Worm (Caenorhabditis elegans) whole organism, dauer: ENCODE results near the gene coa-1.

Experiments
- unc-62 ChIP-seq: sonication (generic microtip); optimal IDR thresholded peaks from 2 replicates; lab custom pipeline; 2017; ENCODE audit warnings: missing biosample characterization, missing genetic modification reagents, missing genetic modification characterization

coa-1 gene

DNA sequence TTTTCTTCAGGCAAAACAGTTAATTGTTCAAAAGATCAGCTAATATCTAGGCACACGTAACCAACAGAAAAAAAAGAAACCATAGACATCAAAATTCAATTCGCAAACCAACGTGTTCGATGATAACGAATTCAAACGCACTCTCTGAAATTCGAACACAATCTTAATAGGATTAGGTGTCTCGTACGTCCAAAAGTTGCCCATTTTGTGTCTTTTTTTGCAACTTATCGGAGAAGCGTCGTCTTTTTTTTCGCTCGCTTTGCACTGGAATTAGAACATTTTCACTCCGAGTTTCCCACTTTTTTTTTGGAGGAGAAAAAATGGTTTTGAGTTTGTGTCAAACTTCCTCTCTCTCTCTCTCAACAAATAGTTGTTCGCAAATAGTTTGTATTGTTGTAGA is 16.0 kb upstream of the coa-1 start:
- TF ChIP-seq unc-62 (GFP tag; lab: Kevin White, UChicago) = no peak

DNA sequence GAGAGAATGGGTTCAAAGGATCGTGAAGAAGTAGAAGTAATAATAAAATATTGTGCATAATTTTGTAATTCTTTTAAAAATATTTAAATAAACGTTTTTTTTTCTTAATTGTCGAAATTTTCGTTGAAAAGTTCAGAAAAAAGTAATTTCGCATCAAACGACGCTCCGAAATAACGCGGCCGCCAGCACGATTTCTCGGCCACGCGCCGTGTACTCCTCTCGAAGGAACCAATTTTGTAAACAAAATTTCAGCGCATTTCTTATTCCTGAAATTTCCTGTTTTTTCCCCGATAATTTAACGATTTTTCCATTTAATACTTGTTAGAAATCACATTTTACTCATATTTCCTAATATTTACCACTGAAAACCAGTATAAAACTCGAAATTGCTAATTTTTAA is 13.1 kb upstream of the coa-1 start, which contains the start of gene Y38C1AA.12:
Y38C1AA.12 (plus strand) TSS at position 211 of the 400 bp plus-strand sequence.
- no peak for TF ChIP-seq unc-62 (GFP tag; lab: Kevin White, UChicago)

DNA sequence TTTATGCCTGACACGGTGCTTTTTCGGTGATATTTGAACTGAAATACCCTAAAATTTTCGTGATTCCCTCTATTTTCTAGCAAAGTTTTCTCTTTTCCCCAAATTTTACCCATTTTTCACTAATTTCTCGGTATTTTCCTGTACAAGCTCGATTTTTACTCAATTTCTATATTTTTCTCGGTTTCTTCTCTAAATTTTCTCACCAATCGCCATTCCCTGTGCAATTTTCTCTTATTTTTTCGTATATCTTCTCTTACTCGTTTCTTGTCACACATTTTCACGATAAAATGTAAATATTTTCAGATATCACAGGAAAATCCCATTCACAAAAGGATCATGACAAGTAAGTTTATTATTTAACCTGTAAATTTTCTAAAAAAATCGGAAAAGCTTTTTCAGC is 10.7 kb upstream of the coa-1 start, which contains the start of gene csn-3:
csn-3 (plus strand) TSS at position 301 of the 400 bp plus-strand sequence.
- TF ChIP-seq unc-62 (GFP tag; lab: Kevin White, UChicago) = no peak

DNA sequence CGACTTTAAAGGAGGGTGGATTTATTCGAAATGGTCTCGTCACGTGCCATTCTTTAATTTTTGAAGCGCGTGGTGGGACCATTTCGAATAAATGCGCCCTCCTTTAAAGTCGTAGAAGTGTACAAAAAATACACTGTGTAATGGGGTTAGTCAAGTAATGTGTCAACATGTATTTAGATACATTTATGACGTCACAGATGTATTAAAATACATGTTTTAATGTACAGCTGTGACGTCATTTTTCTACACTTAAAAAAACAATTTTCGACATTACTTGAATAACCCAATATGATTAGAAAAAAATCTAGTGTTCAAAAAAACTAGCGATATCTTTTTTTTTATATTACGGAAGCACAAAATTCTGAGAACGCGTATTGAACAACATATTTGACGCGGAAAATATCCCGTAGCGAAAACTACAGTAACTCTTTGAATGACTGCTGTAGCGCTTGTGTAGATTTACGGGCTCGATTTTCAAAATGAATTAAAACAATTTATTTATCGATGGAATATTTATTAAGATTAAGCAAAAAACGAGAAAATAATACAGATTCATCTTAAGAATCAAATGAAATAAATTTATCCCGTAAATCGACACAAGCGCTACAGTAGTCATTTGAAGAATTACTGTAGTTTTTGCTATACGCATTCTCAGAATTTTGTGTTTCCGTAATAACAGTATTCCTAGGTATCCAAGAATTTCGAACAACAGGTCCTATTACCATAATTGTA is 2.0 kb upstream of the coa-1 start, which contains the start of gene gfrp-1:
gfrp-1 (plus strand) TSS at position 682 of the 732 bp plus-strand sequence.
- TF ChIP-seq unc-62 (GFP tag; lab: Kevin White, UChicago) = no peak

DNA sequence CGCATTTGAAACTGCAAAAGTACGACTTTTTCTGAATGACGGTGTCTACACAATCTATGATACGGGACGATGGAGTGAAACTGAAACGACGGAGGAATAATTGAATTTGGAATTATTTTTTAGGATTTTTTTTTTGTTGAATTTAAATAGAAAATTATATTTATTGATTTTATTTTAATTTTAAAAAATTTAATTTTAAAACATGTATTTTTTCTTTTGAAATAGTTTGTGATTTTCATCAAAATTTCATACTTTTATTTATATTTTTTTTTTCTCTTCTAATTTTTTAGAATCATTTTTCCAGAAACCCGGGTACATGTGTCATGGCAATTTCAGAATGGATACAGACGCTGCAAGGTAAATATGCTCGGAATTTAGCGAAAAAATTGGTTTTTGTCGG is 2.8 kb downstream of the coa-1 start, which contains the start of gene Y38C1AA.1:
Y38C1AA.1 (plus strand) TSS at position 301 of the 400 bp plus-strand sequence.
- no peak for TF ChIP-seq unc-62 (GFP tag; lab: Kevin White, UChicago)

DNA sequence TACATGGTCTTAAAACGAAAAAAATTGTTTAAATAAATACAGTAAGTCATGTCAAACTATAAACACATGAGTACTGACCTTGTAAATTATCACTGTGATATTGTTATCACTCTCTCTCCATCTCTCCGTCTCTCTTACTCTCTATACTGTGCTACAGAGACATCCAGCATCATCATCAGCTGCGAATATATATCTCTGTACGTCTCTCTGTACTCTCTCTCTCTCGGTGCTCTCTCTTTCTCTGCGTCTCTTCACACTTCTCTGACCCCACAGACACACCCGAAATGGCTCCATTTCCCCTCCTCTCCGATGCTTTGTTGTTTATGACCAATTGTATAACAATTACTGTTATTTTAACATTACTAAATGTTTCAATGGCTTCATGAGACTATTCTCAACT is 5.5 kb downstream of the coa-1 start:
- TF ChIP-seq unc-62 (GFP tag; lab: Kevin White, UChicago) = no peak

DNA sequence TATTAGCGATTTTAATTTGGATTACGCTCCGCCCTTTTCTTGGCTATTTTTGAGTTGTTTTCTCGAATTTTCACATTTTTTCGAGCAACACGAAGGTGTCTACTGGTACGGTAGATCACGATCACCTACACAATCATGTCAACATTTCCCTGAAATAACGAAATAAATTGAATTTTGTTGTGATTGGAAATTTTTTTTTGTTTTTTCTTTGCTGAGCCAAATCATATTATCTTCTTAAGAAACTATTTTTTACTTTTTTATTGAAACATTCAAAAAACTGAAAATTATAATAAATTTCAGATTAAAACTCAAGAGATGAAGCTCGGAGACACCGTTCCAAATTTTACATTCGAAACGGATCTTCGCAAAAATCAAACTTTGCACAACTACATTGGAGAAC is 13.2 kb downstream of the coa-1 start, which contains the start of gene prdx-6:
prdx-6 (plus strand) TSS at position 301 of the 400 bp plus-strand sequence.
- TF ChIP-seq unc-62 (GFP tag; lab: Kevin White, UChicago) = no peak

DNA sequence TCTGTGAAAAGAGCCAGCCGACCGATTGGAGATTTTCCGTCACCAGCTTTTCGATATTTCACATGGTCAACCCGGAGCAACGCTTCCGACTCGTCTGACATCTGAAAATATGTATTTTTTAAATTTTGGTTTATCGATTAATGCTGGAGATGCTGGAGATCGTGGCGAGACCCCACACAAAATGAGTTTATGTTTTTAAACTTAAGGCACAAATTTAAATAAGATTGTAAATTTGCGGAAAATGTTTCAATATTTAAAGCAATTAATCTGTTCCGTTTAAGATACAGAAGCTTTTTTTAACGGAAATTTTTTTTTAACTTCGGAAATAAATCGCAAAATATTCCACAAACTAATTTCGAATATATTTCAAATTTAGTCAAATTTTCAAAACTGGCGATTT is 26.6 kb downstream of the coa-1 start, which contains the start of gene gtf-2H1:
gtf-2H1 (minus strand) TSS at position 101 of the 400 bp plus-strand sequence.
- no peak for TF ChIP-seq unc-62 (GFP tag; lab: Kevin White, UChicago)

DNA sequence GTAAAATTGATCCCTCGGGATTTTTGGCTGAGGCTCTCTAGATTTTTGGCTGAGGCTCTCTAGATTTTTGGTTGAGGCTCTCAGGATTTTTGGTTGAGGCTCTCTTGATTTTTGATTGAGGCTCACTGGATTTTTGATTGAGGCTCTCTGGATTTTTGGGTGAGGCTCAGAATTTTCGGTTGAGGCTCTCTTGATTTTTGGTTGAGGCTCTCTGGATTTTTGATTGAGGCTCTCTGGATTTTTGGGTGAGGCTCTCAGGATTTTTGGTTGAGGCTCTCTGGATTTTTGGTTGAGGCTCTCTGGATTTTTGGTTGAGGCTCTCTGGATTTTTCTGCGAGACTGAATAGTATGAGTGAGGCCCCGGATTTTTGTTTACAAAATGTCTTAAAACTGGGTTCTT is 31.0 kb downstream of the coa-1 start:
- no peak for TF ChIP-seq unc-62 (GFP tag; lab: Kevin White, UChicago)

DNA sequence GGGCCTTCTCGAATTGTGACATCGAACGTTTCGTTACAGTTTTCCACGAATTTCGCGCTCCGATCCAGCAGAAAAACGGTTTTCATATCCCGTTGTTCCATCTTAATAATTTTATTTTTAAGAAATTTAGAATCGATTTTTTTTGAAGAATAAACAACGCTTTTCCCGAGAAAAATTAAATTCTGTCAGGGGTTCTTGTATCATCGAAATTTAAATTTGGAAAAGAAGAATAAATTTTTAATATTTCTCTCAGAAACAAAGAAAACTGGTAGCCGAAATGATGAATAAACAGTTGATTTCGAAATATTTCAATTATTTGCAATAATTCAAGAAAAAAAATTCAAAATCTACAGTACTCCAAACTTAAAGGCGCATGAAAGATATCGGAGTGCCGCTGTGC is 32.3 kb downstream of the coa-1 start, which contains the start of gene ints-13:
ints-13 (minus strand) TSS at position 101 of the 400 bp plus-strand sequence.
- no peak for TF ChIP-seq unc-62 (GFP tag; lab: Kevin White, UChicago)

DNA sequence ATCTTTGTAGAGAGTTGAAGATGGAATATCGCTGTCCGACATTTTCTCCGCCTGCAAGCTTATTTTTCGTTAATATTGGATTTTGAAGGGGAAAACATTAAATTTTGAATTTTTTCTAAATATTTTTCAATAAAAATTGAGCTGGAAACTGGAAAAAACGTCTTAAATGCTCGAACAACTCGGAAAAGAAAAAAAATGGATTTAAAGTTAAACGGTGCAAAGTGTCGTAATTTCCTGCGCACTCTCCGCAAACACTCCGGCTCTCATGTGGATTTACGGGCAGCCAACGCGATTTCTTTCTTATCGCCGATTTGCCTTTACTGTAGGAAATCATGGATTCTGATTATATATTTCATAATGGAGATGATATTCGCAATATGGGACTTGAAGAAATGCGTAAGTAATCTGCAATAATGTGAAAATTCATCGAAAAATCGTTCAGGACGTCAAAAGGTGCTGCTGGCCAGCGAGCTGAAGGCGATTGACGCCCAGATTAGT is 35.2 kb downstream of the coa-1 start, which contains the start of the genes fnta-1 and cogc-8:
fnta-1 (minus strand) TSS at position 51 of the 498 bp plus-strand sequence.
cogc-8 (plus strand) TSS at position 195 of the 498 bp plus-strand sequence.
- no peak for TF ChIP-seq unc-62 (GFP tag; lab: Kevin White, UChicago)

DNA sequence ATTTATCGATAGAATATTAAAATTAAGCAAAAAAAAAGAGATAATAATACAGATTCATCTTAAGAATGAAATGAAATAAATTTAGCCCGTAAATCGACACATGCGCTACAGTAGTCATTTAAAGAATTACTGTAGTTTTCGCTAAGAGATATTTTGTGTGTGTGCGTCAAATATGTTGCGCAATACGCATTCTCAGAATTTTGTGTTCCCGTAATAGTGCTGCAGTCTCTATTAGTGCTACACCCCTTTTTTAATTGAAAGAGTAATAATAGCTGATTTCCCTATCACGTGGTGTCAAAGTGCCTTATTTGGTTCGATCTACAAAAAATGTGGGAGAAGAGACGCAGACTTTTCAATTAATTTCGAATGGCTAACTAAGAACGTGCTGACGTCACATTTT is 39.2 kb downstream of the coa-1 start:
- TF ChIP-seq unc-62 (GFP tag; lab: Kevin White, UChicago) = no peak

DNA sequence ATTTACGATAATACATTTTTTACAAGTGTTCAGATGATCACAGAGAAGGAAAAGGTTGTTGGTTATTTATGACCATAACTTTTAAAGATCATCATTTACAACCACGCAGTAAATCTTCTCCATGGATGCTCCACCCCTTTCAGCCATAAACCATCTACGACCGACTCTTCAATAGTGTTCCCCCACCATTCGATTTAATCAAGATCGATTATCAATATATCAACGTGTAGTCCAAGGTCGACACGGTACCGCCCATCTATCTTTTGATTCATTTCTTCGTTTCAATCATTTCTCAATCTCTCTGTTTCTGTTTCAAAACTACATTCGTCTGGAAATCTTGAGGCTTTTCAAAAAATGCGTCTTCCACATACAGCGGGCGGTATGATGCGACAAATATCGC is 39.7 kb downstream of the coa-1 start, which contains the start of gene aass-1:
aass-1 (plus strand) TSS at position 301 of the 400 bp plus-strand sequence.
- no peak for TF ChIP-seq unc-62 (GFP tag; lab: Kevin White, UChicago)

DNA sequence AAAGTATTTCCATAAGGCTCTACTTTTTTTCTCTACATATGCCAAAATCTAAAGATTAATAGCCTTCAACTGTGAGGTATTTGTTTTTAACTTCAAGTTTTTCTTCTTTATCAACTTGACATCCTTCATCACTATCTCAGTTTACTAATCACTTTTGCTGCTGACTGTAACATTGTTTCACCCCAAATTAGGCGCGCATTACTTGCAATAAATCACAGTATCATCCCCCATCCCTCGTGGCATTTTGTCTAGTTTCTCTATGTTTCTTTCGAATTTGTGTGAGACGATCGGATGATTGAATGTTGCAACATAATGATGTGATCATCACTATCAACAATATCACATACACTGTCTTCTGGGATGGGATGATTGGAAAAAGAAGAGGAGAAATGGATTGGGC is 42.4 kb downstream of the coa-1 start:
- no peak for TF ChIP-seq unc-62 (GFP tag; lab: Kevin White, UChicago)

DNA sequence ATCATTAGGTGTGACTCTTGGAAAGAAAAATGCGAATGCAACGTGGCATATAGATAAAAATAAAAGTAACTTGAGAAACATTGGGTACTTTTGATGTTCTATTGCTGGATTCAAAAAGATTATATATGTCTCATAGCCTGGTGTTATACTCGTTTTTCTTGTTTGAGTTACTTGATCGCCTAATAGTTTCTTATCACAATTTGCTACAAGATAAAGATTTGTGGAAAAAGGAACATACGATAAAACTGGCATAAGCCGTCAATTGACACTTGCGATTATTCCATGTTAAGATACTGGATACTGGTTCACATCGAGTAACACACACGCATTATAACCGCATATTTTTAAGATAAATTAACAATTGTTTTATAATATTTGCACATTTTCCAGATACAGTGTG is 47.4 kb downstream of the coa-1 start, which contains the start of gene grl-19:
grl-19 (minus strand) TSS at position 101 of the 400 bp plus-strand sequence.
- no peak for TF ChIP-seq unc-62 (GFP tag; lab: Kevin White, UChicago)

DNA sequence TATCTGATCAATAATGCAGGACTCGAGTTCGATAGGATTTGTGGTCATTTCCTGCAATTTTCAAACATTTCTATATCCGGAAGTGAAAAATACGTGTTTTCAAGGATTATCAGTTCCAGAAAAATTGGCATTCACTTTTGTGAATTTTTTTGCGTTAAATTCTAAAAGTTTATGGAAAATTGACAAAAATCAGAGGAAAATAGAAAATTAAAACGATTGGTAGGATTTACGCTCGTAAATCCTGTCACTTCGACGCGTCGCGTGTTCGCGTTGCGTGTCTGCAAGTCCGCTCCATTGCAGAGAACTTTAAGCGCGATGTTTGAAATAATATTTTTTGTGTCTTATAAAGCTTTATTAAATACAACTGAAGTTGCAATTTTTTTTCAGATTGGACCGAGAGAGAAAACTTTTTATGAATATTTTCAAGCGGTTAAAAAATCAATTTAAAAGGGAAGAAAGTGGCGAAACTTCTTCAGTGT is 50.3 kb downstream of the coa-1 start, which contains the start of gene rcat-1:
rcat-1 (minus strand) TSS at position 51 of the 479 bp plus-strand sequence.
- TF ChIP-seq unc-62 (GFP tag; lab: Kevin White, UChicago) = no peak
